Fruit fly (Drosophila melanogaster) whole organism, embryonic: ENCODE results near the gene CG4393.
A peak's percentile ranks its signal among the peaks of the same experiment; 100 is the strongest.

Experiments
- CG1024 ChIP-seq: fragments of 200-800 bp; sonication (Bioruptor generic); IDR thresholded peaks from 2 replicates; pipeline ENCODE4 v1.3.6; 2022; ENCODE audit warnings: missing biosample characterization, missing genetic modification characterization
- CG10321 ChIP-seq: fragments of 200-800 bp; sonication (Bioruptor generic); IDR thresholded peaks from 2 replicates; pipeline ENCODE4 v1.3.6; 2022; ENCODE audit warnings: missing biosample characterization, missing genetic modification characterization
- CG10543 ChIP-seq: fragments of 200-800 bp; sonication (Bioruptor generic); optimal IDR thresholded peaks from 3 replicates; lab custom pipeline; 2017; ENCODE audit warnings: missing biosample characterization, mild to moderate bottlenecking, missing genetic modification characterization, moderate library complexity
- CG10565 ChIP-seq: fragments of 200-800 bp; sonication (Bioruptor generic); optimal IDR thresholded peaks from 3 replicates; lab custom pipeline; 2016; ENCODE audit warnings: missing biosample characterization, mild to moderate bottlenecking, missing genetic modification characterization
- CG11723 ChIP-seq: fragments of 200-800 bp; sonication (Bioruptor generic); optimal IDR thresholded peaks from 2 replicates; lab custom pipeline; 2017; ENCODE audit warnings: missing biosample characterization, mild to moderate bottlenecking, missing genetic modification characterization
- CG13894 ChIP-seq: fragments of 200-800 bp; sonication (Bioruptor generic); optimal IDR thresholded peaks from 3 replicates; lab custom pipeline; 2018; ENCODE audit warnings: missing biosample characterization, mild to moderate bottlenecking, missing genetic modification characterization, moderate library complexity
- CG14667 ChIP-seq: fragments of 200-800 bp; sonication (Bioruptor generic); IDR thresholded peaks from 2 replicates; pipeline ENCODE4 v1.3.6; 2022; ENCODE audit warnings: missing biosample characterization, missing genetic modification characterization
- CG15479 ChIP-seq: fragments of 200-800 bp; sonication (Bioruptor generic); optimal IDR thresholded peaks from 3 replicates; lab custom pipeline; 2019; ENCODE audit warnings: missing biosample characterization, mild to moderate bottlenecking, missing genetic modification characterization, moderate library complexity
- CG17568 ChIP-seq: fragments of 200-800 bp; sonication (Bioruptor generic); optimal IDR thresholded peaks from 2 replicates; lab custom pipeline; 2018; ENCODE audit warnings: missing biosample characterization, mild to moderate bottlenecking, missing genetic modification characterization, moderate library complexity
- CG18619 ChIP-seq: fragments of 200-800 bp; sonication (Bioruptor generic); optimal IDR thresholded peaks from 3 replicates; lab custom pipeline; 2017; ENCODE audit warnings: missing biosample characterization, mild to moderate bottlenecking, missing genetic modification characterization
- CG2199 ChIP-seq: fragments of 200-800 bp; sonication (Bioruptor generic); IDR thresholded peaks from 3 replicates; pipeline ENCODE4 v1.3.6; 2022; ENCODE audit warnings: missing biosample characterization, missing genetic modification characterization
- CG3163 ChIP-seq: fragments of 200-800 bp; sonication (Bioruptor generic); optimal IDR thresholded peaks from 3 replicates; lab custom pipeline; 2016; ENCODE audit warnings: missing biosample characterization, missing genetic modification characterization
- CG32532 ChIP-seq: fragments of 200-800 bp; sonication (Bioruptor generic); IDR thresholded peaks from 2 replicates; pipeline ENCODE4 v1.3.6; 2022; ENCODE audit warnings: missing biosample characterization, missing genetic modification characterization
- CG3847 ChIP-seq: fragments of 200-800 bp; sonication (Bioruptor generic); IDR thresholded peaks from 2 replicates; pipeline ENCODE4 v1.3.6; 2022; ENCODE audit warnings: missing biosample characterization, missing genetic modification characterization
- CG6654 ChIP-seq: fragments of 200-800 bp; sonication (Bioruptor generic); optimal IDR thresholded peaks from 2 replicates; lab custom pipeline; 2017; ENCODE audit warnings: missing biosample characterization, mild to moderate bottlenecking, missing genetic modification characterization
- CG8281 ChIP-seq: fragments of 200-800 bp; sonication (Bioruptor generic); optimal IDR thresholded peaks from 2 replicates; lab custom pipeline; 2018; ENCODE audit warnings: missing biosample characterization, mild to moderate bottlenecking, missing genetic modification characterization, moderate library complexity
- CG8290 ChIP-seq, 3 experiments: fragments of 200-800 bp; sonication (Bioruptor generic); optimal IDR thresholded peaks; 2 replicates each; lab custom pipeline; 2016 to 2019; ENCODE audit warnings: missing biosample characterization in 3 of 3, missing genetic modification characterization in 3 of 3, mild to moderate bottlenecking in 2 of 3, moderate library complexity in 1 of 3
- CG9932 ChIP-seq: fragments of 200-800 bp; sonication (Bioruptor generic); IDR thresholded peaks from 2 replicates; pipeline ENCODE4 v1.3.6; 2022; ENCODE audit warnings: missing biosample characterization, missing genetic modification characterization
- Camta ChIP-seq: fragments of 200-800 bp; sonication (Bioruptor generic); optimal IDR thresholded peaks from 2 replicates; lab custom pipeline; 2016; ENCODE audit warnings: missing biosample characterization, missing genetic modification characterization
- CrebB ChIP-seq: fragments of 200-800 bp; sonication (Bioruptor generic); optimal IDR thresholded peaks from 3 replicates; lab custom pipeline; 2018; ENCODE audit warnings: missing biosample characterization, mild to moderate bottlenecking, missing genetic modification characterization
- Gug ChIP-seq: fragments of 200-800 bp; sonication (Bioruptor generic); IDR thresholded peaks from 4 replicates; pipeline ENCODE4 v1.3.6; 2022; ENCODE audit warnings: missing biosample characterization, missing genetic modification characterization
- Hr78 ChIP-seq, 2 experiments: fragments of 200-800 bp in 1 of 2; fragments of >200 bp in 1 of 2; sonication (Bioruptor generic) in 1 of 2; optimal IDR thresholded peaks; 2 replicates each; lab custom pipeline; 2017 to 2019; ENCODE audit warnings: missing biosample characterization in 2 of 2, missing genetic modification characterization in 2 of 2, mild to moderate bottlenecking in 1 of 2, moderate library complexity in 1 of 2
- Jarid2 ChIP-seq: fragments of 200-800 bp; sonication (Bioruptor generic); optimal IDR thresholded peaks from 3 replicates; lab custom pipeline; 2017; ENCODE audit warnings: mild to moderate bottlenecking, missing biosample characterization, missing genetic modification reagents, missing genetic modification characterization
- Med ChIP-seq: fragments of 200-800 bp; sonication (Bioruptor generic); peaks from one replicate; lab custom pipeline; 2016; ENCODE audit warnings: missing biosample characterization, missing genetic modification characterization, mild to moderate bottlenecking, inconsistent platforms, moderate library complexity
- Nf-YB ChIP-seq: fragments of 200-800 bp; sonication (Bioruptor generic); optimal IDR thresholded peaks from 3 replicates; lab custom pipeline; 2019; ENCODE audit warnings: missing biosample characterization, mild to moderate bottlenecking, missing genetic modification characterization, moderate library complexity
- Rx ChIP-seq: fragments of 200-800 bp; sonication (Bioruptor generic); IDR thresholded peaks from 2 replicates; pipeline ENCODE4 v1.3.6; 2022; ENCODE audit warnings: missing biosample characterization, missing genetic modification characterization
- Sin3A ChIP-seq: fragments of >200 bp; optimal IDR thresholded peaks from 2 replicates; lab custom pipeline; 2018
- cad ChIP-seq: fragments of >200 bp; optimal IDR thresholded peaks from 2 replicates; lab custom pipeline; 2017; ENCODE audit warnings: missing biosample characterization, missing genetic modification characterization
- cg ChIP-seq: fragments of 200-800 bp; sonication (Bioruptor generic); optimal IDR thresholded peaks from 3 replicates; lab custom pipeline; 2019; ENCODE audit warnings: missing biosample characterization, mild to moderate bottlenecking, missing genetic modification characterization, moderate library complexity
- chif ChIP-seq, 2 experiments: fragments of 200-800 bp; sonication (Bioruptor generic); optimal IDR thresholded peaks; 3 replicates each; lab custom pipeline; 2016; ENCODE audit warnings: missing biosample characterization in 2 of 2, missing genetic modification characterization in 2 of 2
- chinmo ChIP-seq: fragments of 200-800 bp; sonication (Bioruptor generic); IDR thresholded peaks from 4 replicates; pipeline ENCODE4 v1.3.6; 2022; ENCODE audit warnings: missing biosample characterization, missing genetic modification characterization; ENCODE audit not compliant: partially characterized antibody
- ci ChIP-seq: fragments of 200-800 bp; sonication (Bioruptor generic); IDR thresholded peaks from 3 replicates; pipeline ENCODE4 v1.3.6; 2022; ENCODE audit warnings: missing biosample characterization, missing genetic modification characterization
- gcm2 ChIP-seq: fragments of 200-800 bp; sonication (Bioruptor generic); optimal IDR thresholded peaks from 2 replicates; lab custom pipeline; 2016; ENCODE audit warnings: missing biosample characterization, missing genetic modification characterization
- gfzf ChIP-seq: fragments of 200-800 bp; sonication (Bioruptor generic); optimal IDR thresholded peaks from 2 replicates; lab custom pipeline; 2016; ENCODE audit warnings: missing biosample characterization, mild to moderate bottlenecking, missing genetic modification characterization, moderate library complexity
- grau ChIP-seq: fragments of 200-800 bp; optimal IDR thresholded peaks from 3 replicates; lab custom pipeline; 2019; ENCODE audit warnings: missing biosample characterization, mild to moderate bottlenecking, missing genetic modification characterization, moderate library complexity
- gro ChIP-seq: fragments of 200-800 bp; sonication (Bioruptor generic); optimal IDR thresholded peaks from 2 replicates; lab custom pipeline; 2016; ENCODE audit warnings: missing biosample characterization, missing genetic modification characterization
- h ChIP-seq: fragments of >200 bp; optimal IDR thresholded peaks from 2 replicates; lab custom pipeline; 2017
- kni ChIP-seq: fragments of 200-800 bp; sonication (Bioruptor generic); optimal IDR thresholded peaks from 3 replicates; lab custom pipeline; 2017; ENCODE audit warnings: mild to moderate bottlenecking, missing biosample characterization, missing genetic modification reagents, missing genetic modification characterization
- lmd ChIP-seq: fragments of 200-800 bp; sonication (Bioruptor generic); IDR thresholded peaks from 2 replicates; pipeline ENCODE4 v1.3.6; 2022; ENCODE audit warnings: missing biosample characterization, missing genetic modification characterization
- mirr ChIP-seq: fragments of 200-800 bp; sonication (Bioruptor generic); optimal IDR thresholded peaks from 3 replicates; lab custom pipeline; 2018; ENCODE audit warnings: missing biosample characterization, mild to moderate bottlenecking, missing genetic modification characterization
- otp ChIP-seq: fragments of 200-800 bp; sonication (Bioruptor generic); IDR thresholded peaks from 3 replicates; pipeline ENCODE4, ENCODE4 v1.3.6; 2022; ENCODE audit warnings: missing biosample characterization, missing genetic modification characterization
- ro ChIP-seq: fragments of 200-800 bp; sonication (Bioruptor generic); IDR thresholded peaks from 2 replicates; pipeline ENCODE4 v1.3.6; 2022; ENCODE audit warnings: missing biosample characterization, missing genetic modification characterization
- sd ChIP-seq: fragments of 200-800 bp; sonication (Bioruptor generic); optimal IDR thresholded peaks from 3 replicates; lab custom pipeline; 2018; ENCODE audit warnings: missing biosample characterization, mild to moderate bottlenecking, missing genetic modification characterization, moderate library complexity
- sens ChIP-seq: fragments of 200-800 bp; sonication (Bioruptor generic); peaks from one replicate; lab custom pipeline; 2016; ENCODE audit warnings: missing biosample characterization, missing genetic modification characterization
- slou ChIP-seq: fragments of 200-800 bp; sonication (Bioruptor generic); optimal IDR thresholded peaks from 3 replicates; lab custom pipeline; 2016; ENCODE audit warnings: missing biosample characterization, missing genetic modification characterization
- sr ChIP-seq: fragments of 200-800 bp; sonication (Bioruptor generic); IDR thresholded peaks from 3 replicates; pipeline ENCODE4 v1.3.6; 2022; ENCODE audit warnings: missing biosample characterization, missing genetic modification characterization
- sug ChIP-seq: fragments of 200-800 bp; optimal IDR thresholded peaks from 2 replicates; lab custom pipeline; 2019; ENCODE audit warnings: missing biosample characterization, mild to moderate bottlenecking, missing genetic modification characterization, moderate library complexity
- vnd ChIP-seq: fragments of 200-800 bp; sonication (Bioruptor generic); IDR thresholded peaks from 3 replicates; pipeline ENCODE4 v1.3.6; 2022; ENCODE audit warnings: missing biosample characterization, missing genetic modification characterization; ENCODE audit not compliant: partially characterized antibody

Gene CG4393

dm6 chr3R:23340621-23341020 is 44.0 kb downstream of the CG4393 start:
- 0 out of 3 replicates have a peak, but pooled peaks have one; percentile 52 for TF ChIP-seq otp (GFP tag; lab: Robert Waterston, UW)
- peak; percentile 66 for TF ChIP-seq kni (GFP tag; lab: Kevin White, UChicago)
- no peak for TF ChIP-seq CG18619 (GFP tag; lab: Kevin White, UChicago)
- TF ChIP-seq Nf-YB = peak; percentile 6
- no peak for TF ChIP-seq CG9932 (GFP tag; lab: Robert Waterston, UW)
- peak; percentile 56 for TF ChIP-seq sens (GFP tag; lab: Kevin White, UChicago)

- TF ChIP-seq sr (GFP tag; lab: Robert Waterston, UW) (0 out of 3 replicates have a peak, but pooled peaks have one; percentile 6), vnd (GFP tag; lab: Robert Waterston, UW) (no peak), h (no peak), CG10321 (GFP tag; lab: Robert Waterston, UW) (0 out of 2 replicates have a peak, but pooled peaks have one; percentile 14), CG11723 (GFP tag; lab: Kevin White, UChicago) (no peak), CG10543 (GFP tag; lab: Kevin White, UChicago) (peak; percentile 21), Gug (no peak), CG3163 (GFP tag; lab: Kevin White, UChicago) (no peak), Camta (no peak), sd (tag; lab: Kevin White, UChicago) (peak; percentile 41), CG8281 (tag; lab: Kevin White, UChicago) (peak; percentile 11), Jarid2 (GFP tag; lab: Kevin White, UChicago) (peak; percentile 15), Med (GFP tag; lab: Kevin White, UChicago) (peak; percentile 37), Hr78 (GFP tag; optimal IDR thresholded peaks at IDR 0.05; lab: Kevin White, UChicago) (peak in 1 of 2 experiments; percentile 33), CG1024 (GFP tag; lab: Robert Waterston, UW) (0 out of 2 replicates have a peak, but pooled peaks have one; percentile 20), CG2199 (GFP tag; lab: Robert Waterston, UW) (peak; percentile 81; the same call in 1 of the 3 replicates), CG8290 (GFP tag; optimal IDR thresholded peaks at IDR 0.05; lab: Kevin White, UChicago) (no peak), CG8290 (tag; optimal IDR thresholded peaks at IDR 0.05; lab: Kevin White, UChicago) (peak in 1 of 2 experiments; percentile 20), CG14667 (GFP tag; lab: Robert Waterston, UW) (no peak), ro (GFP tag; lab: Robert Waterston, UW) (no peak), sens (GFP tag; lab: Kevin White, UChicago) (peak; percentile 26), cg (GFP tag; lab: Kevin White, UChicago) (peak; percentile 53), CrebB (tag; lab: Kevin White, UChicago) (no peak), mirr (peak; percentile 5), chinmo (GFP tag; lab: Robert Waterston, UW) (0 out of 4 replicates have a peak, but pooled peaks have one; percentile 5), ci (GFP tag; lab: Robert Waterston, UW) (peak; percentile 55; the same call in 1 of the 3 replicates)
Observed at dm6 chr3R:23338290-23338689, 46.3 kb downstream of the CG4393 start.

dm6 chr3R:23337183-23337825 is 47.3 kb downstream of the CG4393 start:
- TF ChIP-seq lmd (GFP tag; lab: Robert Waterston, UW) = no peak
- TF ChIP-seq Rx = no peak
- TF ChIP-seq CG10565 (GFP tag; lab: Kevin White, UChicago) = no peak
- TF ChIP-seq CG15479 (GFP tag; lab: Kevin White, UChicago) = no peak
- no peak for TF ChIP-seq cad (GFP tag; lab: Kevin White, UChicago)
- no peak for TF ChIP-seq slou (GFP tag; lab: Kevin White, UChicago)
- TF ChIP-seq gcm2 (GFP tag; lab: Kevin White, UChicago) = no peak
- no peak for TF ChIP-seq CG17568
- no peak for TF ChIP-seq chif (GFP tag; optimal IDR thresholded peaks at IDR 0.05; lab: Kevin White, UChicago)
- no peak for TF ChIP-seq gfzf (GFP tag; lab: Kevin White, UChicago)
- no peak for TF ChIP-seq CG13894
- peak; percentile 26 for TF ChIP-seq grau (tag; lab: Kevin White, UChicago)
- no peak for TF ChIP-seq CG6654
- no peak for TF ChIP-seq gro
- no peak for TF ChIP-seq vnd (GFP tag; lab: Robert Waterston, UW)
- 0 out of 2 replicates have a peak, but pooled peaks have one; percentile 27 for TF ChIP-seq CG32532 (GFP tag; lab: Robert Waterston, UW)
- TF ChIP-seq sug (tag; lab: Kevin White, UChicago) = no peak
- TF ChIP-seq CG3847 (GFP tag; lab: Robert Waterston, UW) = no peak
- no peak for TF ChIP-seq Sin3A (lab: Kevin White, UChicago)
